Fruit fly (Drosophila melanogaster) whole organism, adult: ENCODE results near the gene Or7a.

Experiments used
- CG11617 ChIP-seq: fragments of 200-800 bp; sonication (Bioruptor generic); optimal IDR thresholded peaks from 2 replicates; lab custom pipeline; 2017; ENCODE audit warnings: mild to moderate bottlenecking, missing biosample characterization, missing genetic modification reagents, missing genetic modification characterization
- CG7045 ChIP-seq: fragments of 200-800 bp; sonication (Bioruptor generic); optimal IDR thresholded peaks from 2 replicates; lab custom pipeline; 2017; ENCODE audit warnings: missing biosample characterization, mild to moderate bottlenecking, missing genetic modification characterization
- Clk ChIP-seq: fragments of 200-800 bp; sonication (Bioruptor generic); optimal IDR thresholded peaks from 2 replicates; lab custom pipeline; 2017; ENCODE audit warnings: missing biosample characterization, missing genetic modification characterization
- cnc ChIP-seq, 2 experiments: fragments of >200 bp; optimal IDR thresholded peaks; 2 replicates each; lab custom pipeline; 2017
- pad ChIP-seq: fragments of 200-800 bp; sonication (Bioruptor generic); optimal IDR thresholded peaks from 3 replicates; lab custom pipeline; 2017; ENCODE audit warnings: missing biosample characterization, missing genetic modification characterization, mild to moderate bottlenecking, moderate library complexity, missing genetic modification reagents

DNA sequence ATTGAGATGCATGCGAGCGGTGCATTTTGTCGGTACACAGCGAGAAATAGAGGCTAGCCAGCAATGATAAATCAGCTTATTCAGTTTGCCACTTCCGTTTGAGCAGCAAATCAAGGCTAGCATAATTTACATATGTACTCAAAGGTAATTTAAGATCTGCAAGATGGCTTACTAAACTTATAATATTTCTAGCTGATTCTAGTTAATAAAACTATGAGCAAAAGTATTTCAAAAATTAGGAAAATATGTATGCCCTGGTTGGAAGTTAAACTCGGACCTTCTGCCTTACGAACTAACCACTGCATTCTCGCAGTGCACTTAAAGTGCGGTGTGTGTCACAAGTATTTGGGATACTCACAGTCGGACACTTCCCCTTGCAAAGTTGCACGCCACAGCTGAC, 42.7 kb downstream of the Or7a start:
- no peak for TF ChIP-seq cnc (optimal IDR thresholded peaks at IDR 0.05; lab: Kevin White, UChicago)
- no peak for TF ChIP-seq CG7045 (GFP tag; lab: Kevin White, UChicago)
- no peak for TF ChIP-seq Clk (GFP tag; lab: Kevin White, UChicago)
- TF ChIP-seq CG11617 (GFP tag; lab: Kevin White, UChicago) = no peak
- no peak for TF ChIP-seq pad (GFP tag; lab: Kevin White, UChicago)
